Worm (Caenorhabditis elegans) whole organism, L1 larva: Measurements from ENCODE around the gene F28H6.7.

Experiments
- egl-27 ChIP-seq, 2 experiments: fragments of 150-350 bp in 1 of 2; sonication (generic microtip); optimal IDR thresholded peaks; 3 replicates each; lab custom pipeline; 2017 to 2018; ENCODE audit warnings: missing biosample characterization in 2 of 2, missing genetic modification characterization in 2 of 2, missing genetic modification reagents in 2 of 2
- lin-13 ChIP-seq: fragments of 150-350 bp; optimal IDR thresholded peaks from 2 replicates; lab custom pipeline; 2014; ENCODE audit warnings: missing biosample characterization, missing genetic modification reagents, missing genetic modification characterization
- nhr-11 ChIP-seq: fragments of 150-350 bp; optimal IDR thresholded peaks from 2 replicates; lab custom pipeline; 2014; ENCODE audit warnings: missing biosample characterization, missing genetic modification characterization
- nhr-237 ChIP-seq: fragments of 150-350 bp; optimal IDR thresholded peaks from 2 replicates; lab custom pipeline; 2014; ENCODE audit warnings: missing biosample characterization, missing genetic modification characterization
- nhr-85 ChIP-seq: sonication (generic microtip); peaks from one replicate; lab custom pipeline; 2016; ENCODE audit warnings: missing genetic modification characterization, inconsistent platforms, missing compliant biosample characterization
- rnt-1 ChIP-seq: sonication (generic microtip); optimal IDR thresholded peaks from 2 replicates; lab custom pipeline; 2016; ENCODE audit warnings: mild to moderate bottlenecking, missing genetic modification characterization, moderate library complexity, missing compliant biosample characterization
- tbx-2 ChIP-seq: sonication (generic microtip); optimal IDR thresholded peaks from 2 replicates; lab custom pipeline; 2016; ENCODE audit warnings: missing genetic modification characterization, missing compliant biosample characterization
- ztf-11 ChIP-seq, 2 experiments: sonication (generic microtip); optimal IDR thresholded peaks; 2 replicates each; lab custom pipeline; 2016 to 2017; ENCODE audit warnings: missing genetic modification characterization in 2 of 2, missing biosample characterization in 1 of 2, missing compliant biosample characterization in 1 of 2

DNA sequence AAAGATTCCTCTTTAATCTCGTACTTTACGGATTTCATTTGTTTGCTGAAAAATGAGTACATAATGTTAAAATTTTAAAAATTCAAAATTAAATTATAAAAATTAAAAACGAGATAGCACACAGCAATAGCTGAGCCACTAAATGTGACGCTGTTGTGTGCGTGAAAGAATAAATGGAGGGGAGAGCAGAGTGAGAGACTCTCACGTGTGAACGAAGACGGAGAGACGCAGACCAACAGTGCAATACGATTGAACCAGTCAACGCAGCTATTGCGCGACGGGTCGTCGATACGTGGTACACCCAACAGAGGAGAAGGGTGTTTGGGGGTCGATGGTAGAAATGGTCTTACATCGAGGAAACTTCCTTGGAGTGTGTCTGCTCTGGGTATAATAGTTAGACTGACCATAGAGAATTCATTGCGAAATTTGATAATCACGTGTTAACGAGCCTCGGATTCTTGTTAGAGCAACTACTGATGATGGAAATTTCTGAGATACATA lies 17.2 kb upstream of the F28H6.7 start, which contains the start of gene F16B12.4:
- TF ChIP-seq lin-13 (GFP tag; lab: Kevin White, UChicago) (no peak), tbx-2 (tag; lab: Kevin White, UChicago) (no peak), nhr-11 (no peak), nhr-85 (tag; lab: Kevin White, UChicago) (peak; percentile 1), rnt-1 (tag; lab: Kevin White, UChicago) (no peak), ztf-11 (tag; optimal IDR thresholded peaks at IDR 0.05; lab: Kevin White, UChicago) (no peak), egl-27 (tag; optimal IDR thresholded peaks at IDR 0.05; lab: Kevin White, UChicago) (no peak), nhr-237 (tag; lab: Kevin White, UChicago) (no peak)
